Worm (Caenorhabditis elegans): ENCODE measurements around the gene spig-3.

DNA sequence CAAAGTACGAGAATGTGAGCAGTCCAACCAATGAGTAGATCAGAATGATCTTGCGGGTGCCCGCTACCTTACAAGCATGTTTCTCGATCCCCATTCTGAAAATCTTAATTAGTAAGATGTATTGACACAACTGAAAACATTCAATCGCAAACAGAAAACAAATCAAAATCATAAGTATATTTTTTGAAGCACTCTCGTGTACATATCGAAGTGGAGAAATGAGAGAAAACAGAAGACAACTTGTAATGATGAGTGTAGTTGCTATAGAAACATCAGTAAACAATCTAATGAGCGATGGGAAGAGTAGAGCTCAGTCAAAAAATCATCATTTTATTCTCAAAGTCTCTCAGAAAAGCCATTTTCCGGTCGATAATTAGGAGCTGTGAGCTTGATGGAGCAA, 13.2 kb upstream of the spig-3 start, which contains the start of gene F14D7.8:
- no peak for TF ChIP-seq pes-1 (GFP tag; IDR thresholded peaks at IDR 0.05)
- no peak for TF ChIP-seq ceh-13 (GFP tag; optimal IDR thresholded peaks at IDR 0.05)

All from whole organism, early embryonic.